Worm (Caenorhabditis elegans) whole organism, L4 larva: ENCODE data around the gene K02A6.4.

ENCODE experiments used
- F37D6.2 ChIP-seq: sonication (generic microtip); optimal IDR thresholded peaks from 2 replicates; lab custom pipeline; 2016; ENCODE audit warnings: mild to moderate bottlenecking, missing genetic modification characterization, missing compliant biosample characterization
- F49E8.2 ChIP-seq: sonication (generic microtip); optimal IDR thresholded peaks from 2 replicates; lab custom pipeline; 2016; ENCODE audit warnings: missing compliant biosample characterization, mild to moderate bottlenecking, missing genetic modification characterization, borderline replicate concordance
- Y105C5A.15 ChIP-seq: fragments of 200-800 bp; sonication (Bioruptor generic); IDR thresholded peaks from 2 replicates; pipeline ENCODE4 v1.3.6; 2022; ENCODE audit warnings: missing genetic modification characterization, missing compliant biosample characterization
- Y48G9A.11 ChIP-seq: fragments of 200-800 bp; sonication (Bioruptor generic); IDR thresholded peaks from 2 replicates; pipeline ENCODE4 v1.3.6; 2022; ENCODE audit warnings: missing genetic modification reagents, missing genetic modification characterization, missing compliant biosample characterization
- aha-1 ChIP-seq: fragments of 150-350 bp; peaks from one replicate; lab custom pipeline; 2014; ENCODE audit warnings: missing biosample characterization, missing genetic modification characterization
- aly-2 ChIP-seq: sonication (generic microtip); optimal IDR thresholded peaks from 2 replicates; lab custom pipeline; 2018; ENCODE audit warnings: missing biosample characterization, missing genetic modification characterization
- ama-1 ChIP-seq: fragments of 150-350 bp; optimal IDR thresholded peaks from 2 replicates; lab custom pipeline; 2014; ENCODE audit warnings: inconsistent platforms, mixed read lengths
- arid-1 ChIP-seq: fragments of 200-800 bp; sonication (Bioruptor generic); conservative IDR thresholded peaks from 2 replicates; pipeline ENCODE4 v1.3.6; 2022; ENCODE audit warnings: missing genetic modification reagents, missing genetic modification characterization, missing compliant biosample characterization
- cey-2 ChIP-seq: sonication (generic microtip); optimal IDR thresholded peaks from 3 replicates; lab custom pipeline; 2017; ENCODE audit warnings: missing genetic modification characterization, mild to moderate bottlenecking, missing compliant biosample characterization, antibody characterized with exemption, borderline replicate concordance; ENCODE audit not compliant: insufficient read depth
- ctbp-1 ChIP-seq: fragments of 200-800 bp; sonication (Bioruptor generic); IDR thresholded peaks from 2 replicates; pipeline ENCODE4 v1.3.6; 2022; ENCODE audit warnings: missing genetic modification reagents, missing genetic modification characterization, missing compliant biosample characterization
- daf-12 ChIP-seq: fragments of 150-350 bp; optimal IDR thresholded peaks from 2 replicates; lab custom pipeline; 2014; ENCODE audit warnings: missing biosample characterization, missing genetic modification reagents, missing genetic modification characterization
- daf-16 ChIP-seq, 3 experiments: sonication (generic microtip); optimal IDR thresholded peaks; 2 replicates each; lab custom pipeline; 2016 to 2017; ENCODE audit warnings: missing genetic modification characterization in 3 of 3, missing genetic modification reagents in 3 of 3, mild to moderate bottlenecking in 2 of 3, missing compliant biosample characterization in 2 of 3, missing biosample characterization in 1 of 3, moderate library complexity in 1 of 3
- daf-8 ChIP-seq: fragments of 200-800 bp; sonication (Bioruptor generic); IDR thresholded peaks from 2 replicates; pipeline ENCODE4 v1.3.6; 2022; ENCODE audit warnings: missing genetic modification characterization, missing compliant biosample characterization
- dmd-6 ChIP-seq: fragments of 200-800 bp; sonication (Bioruptor generic); IDR thresholded peaks from 2 replicates; pipeline ENCODE4 v1.3.6; 2022; ENCODE audit warnings: missing genetic modification reagents, missing genetic modification characterization, missing compliant biosample characterization
- dmd-9 ChIP-seq: fragments of 200-800 bp; sonication (Bioruptor generic); IDR thresholded peaks from 2 replicates; pipeline ENCODE4 v1.3.6; 2022; ENCODE audit warnings: missing genetic modification reagents, missing genetic modification characterization, missing compliant biosample characterization
- dpl-1 ChIP-seq: fragments of 150-350 bp; optimal IDR thresholded peaks from 2 replicates; lab custom pipeline; 2014; ENCODE audit warnings: missing biosample characterization, missing genetic modification reagents, missing genetic modification characterization
- duxl-1 ChIP-seq: sonication (generic microtip); optimal IDR thresholded peaks from 2 replicates; lab custom pipeline; 2016; ENCODE audit warnings: mild to moderate bottlenecking, missing genetic modification characterization, moderate library complexity, missing compliant biosample characterization; ENCODE audit not compliant: poor library complexity
- dve-1 ChIP-seq: sonication (generic microtip); optimal IDR thresholded peaks from 2 replicates; lab custom pipeline; 2017; ENCODE audit warnings: antibody characterized with exemption, mild to moderate bottlenecking, missing genetic modification characterization, missing compliant biosample characterization; ENCODE audit not compliant: insufficient read depth
- gei-8 ChIP-seq: fragments of 200-800 bp; sonication (Bioruptor generic); optimal IDR thresholded peaks from 2 replicates; lab custom pipeline; 2018; ENCODE audit warnings: mild to moderate bottlenecking, missing genetic modification characterization, missing compliant biosample characterization
- hif-1 ChIP-seq, 2 experiments: sonication (generic microtip); optimal IDR thresholded peaks; 2 replicates each; lab custom pipeline; 2016 to 2017; ENCODE audit warnings: missing compliant biosample characterization in 2 of 2, missing genetic modification characterization in 2 of 2, missing genetic modification reagents in 2 of 2, missing genotype in 2 of 2, mild to moderate bottlenecking in 1 of 2
- hlh-11 ChIP-seq: fragments of 200-800 bp; sonication (Bioruptor generic); optimal IDR thresholded peaks from 2 replicates; lab custom pipeline; 2018; ENCODE audit warnings: mild to moderate bottlenecking, missing genetic modification characterization, missing compliant biosample characterization
- hlh-30 ChIP-seq: sonication (generic microtip); optimal IDR thresholded peaks from 2 replicates; lab custom pipeline; 2017; ENCODE audit warnings: antibody characterized with exemption, mild to moderate bottlenecking, missing genetic modification characterization, missing compliant biosample characterization; ENCODE audit not compliant: insufficient read depth
- hmg-1.1 ChIP-seq: fragments of 200-800 bp; sonication (Bioruptor generic); IDR thresholded peaks from 2 replicates; pipeline ENCODE4 v1.3.6; 2022; ENCODE audit warnings: missing genetic modification reagents, missing genetic modification characterization, missing compliant biosample characterization
- jun-1 ChIP-seq: fragments of 150-350 bp; optimal IDR thresholded peaks from 2 replicates; lab custom pipeline; 2014; ENCODE audit warnings: missing biosample characterization, missing genetic modification reagents, missing genetic modification characterization
- lin-1 ChIP-seq: fragments of 200-800 bp; sonication (Bioruptor generic); IDR thresholded peaks from 2 replicates; pipeline ENCODE4 v1.3.6; 2022; ENCODE audit warnings: missing genetic modification reagents, missing genetic modification characterization, missing compliant biosample characterization
- madf-9 ChIP-seq: fragments of 200-800 bp; sonication (Bioruptor generic); conservative IDR thresholded peaks from 2 replicates; pipeline ENCODE4 v1.3.6; 2022; ENCODE audit warnings: missing genetic modification reagents, missing genetic modification characterization, missing compliant biosample characterization
- mdt-29 ChIP-seq: fragments of 200-800 bp; sonication (Bioruptor generic); IDR thresholded peaks from 2 replicates; pipeline ENCODE4 v1.3.6; 2022; ENCODE audit warnings: missing genetic modification reagents, missing genetic modification characterization, missing compliant biosample characterization
- mep-1 ChIP-seq: fragments of 150-350 bp; sonication (generic microtip); optimal IDR thresholded peaks from 3 replicates; lab custom pipeline; 2014; ENCODE audit warnings: missing biosample characterization, missing genetic modification characterization
- mes-2 ChIP-seq: sonication (generic microtip); optimal IDR thresholded peaks from 2 replicates; lab custom pipeline; 2016; ENCODE audit warnings: missing genotype, mild to moderate bottlenecking, missing genetic modification characterization, missing compliant biosample characterization; ENCODE audit not compliant: poor library complexity, severe bottlenecking
- mxl-3 ChIP-seq: fragments of 200-800 bp; sonication (Bioruptor generic); optimal IDR thresholded peaks from 2 replicates; lab custom pipeline; 2018; ENCODE audit warnings: mild to moderate bottlenecking, missing genetic modification characterization, missing compliant biosample characterization
- nhr-28 ChIP-seq: fragments of 150-350 bp; optimal IDR thresholded peaks from 2 replicates; lab custom pipeline; 2014; ENCODE audit warnings: missing biosample characterization, missing genetic modification characterization
- nhr-41 ChIP-seq: fragments of 200-800 bp; sonication (Bioruptor generic); IDR thresholded peaks from 2 replicates; pipeline ENCODE4 v1.3.6; 2022; ENCODE audit warnings: missing genetic modification reagents, missing genetic modification characterization, missing compliant biosample characterization
- nhr-42 ChIP-seq: fragments of 200-800 bp; sonication (Bioruptor generic); IDR thresholded peaks from 2 replicates; pipeline ENCODE4 v1.3.6; 2022; ENCODE audit warnings: missing genetic modification characterization, missing compliant biosample characterization
- nhr-48 ChIP-seq: sonication (generic microtip); optimal IDR thresholded peaks from 2 replicates; lab custom pipeline; 2016; ENCODE audit warnings: mild to moderate bottlenecking, missing genetic modification characterization, missing compliant biosample characterization
- nhr-76 ChIP-seq: fragments of 150-350 bp; optimal IDR thresholded peaks from 2 replicates; lab custom pipeline; 2014; ENCODE audit warnings: missing biosample characterization, missing genetic modification characterization
- nhr-77 ChIP-seq: fragments of 150-350 bp; optimal IDR thresholded peaks from 2 replicates; lab custom pipeline; 2014; ENCODE audit warnings: missing biosample characterization, missing genetic modification characterization
- php-3 ChIP-seq: fragments of 200-800 bp; sonication (Bioruptor generic); IDR thresholded peaks from 2 replicates; pipeline ENCODE4 v1.3.6; 2022; ENCODE audit warnings: missing genetic modification reagents, missing genetic modification characterization, missing compliant biosample characterization
- pqm-1 ChIP-seq: sonication (generic microtip); optimal IDR thresholded peaks from 2 replicates; lab custom pipeline; 2017; ENCODE audit warnings: missing biosample characterization, missing genetic modification characterization
- rbr-2 ChIP-seq: sonication (generic microtip); optimal IDR thresholded peaks from 2 replicates; lab custom pipeline; 2016; ENCODE audit warnings: missing genotype, missing genetic modification characterization, missing compliant biosample characterization
- sdz-12 ChIP-seq: fragments of 200-800 bp; sonication (Bioruptor generic); optimal IDR thresholded peaks from 2 replicates; lab custom pipeline; 2018; ENCODE audit warnings: mild to moderate bottlenecking, missing genetic modification characterization, missing compliant biosample characterization
- set-16 ChIP-seq: fragments of 200-800 bp; sonication (Bioruptor generic); IDR thresholded peaks from 2 replicates; pipeline ENCODE4 v1.3.6; 2022; ENCODE audit warnings: missing genetic modification reagents, missing genetic modification characterization, missing compliant biosample characterization
- snpc-1.2 ChIP-seq: fragments of 200-800 bp; sonication (Bioruptor generic); IDR thresholded peaks from 2 replicates; pipeline ENCODE4 v1.3.6; 2022; ENCODE audit warnings: missing genetic modification reagents, missing genetic modification characterization, missing compliant biosample characterization
- tra-1 ChIP-seq: fragments of 200-800 bp; sonication (Bioruptor generic); IDR thresholded peaks from 2 replicates; pipeline ENCODE4 v1.3.6; 2022; ENCODE audit warnings: missing genetic modification reagents, missing genetic modification characterization, missing compliant biosample characterization
- unc-130 ChIP-seq: sonication (generic microtip); optimal IDR thresholded peaks from 2 replicates; lab custom pipeline; 2016; ENCODE audit warnings: missing genetic modification reagents, missing genetic modification characterization, missing compliant biosample characterization
- unc-39 ChIP-seq: sonication (generic microtip); optimal IDR thresholded peaks from 2 replicates; lab custom pipeline; 2017; ENCODE audit warnings: missing biosample characterization, missing genetic modification characterization
- unc-62 ChIP-seq, 3 experiments: fragments of 150-350 bp in 1 of 3; sonication (generic microtip); optimal IDR thresholded peaks in 2 of 3; peaks in 1 of 3; 1 replicate in 1 of 3; 2 replicates in 2 of 3; lab custom pipeline; 2014 to 2017; ENCODE audit warnings: missing biosample characterization in 3 of 3, missing genetic modification characterization in 3 of 3, missing genetic modification reagents in 3 of 3, missing genotype in 1 of 3

K02A6.4 gene

DNA sequence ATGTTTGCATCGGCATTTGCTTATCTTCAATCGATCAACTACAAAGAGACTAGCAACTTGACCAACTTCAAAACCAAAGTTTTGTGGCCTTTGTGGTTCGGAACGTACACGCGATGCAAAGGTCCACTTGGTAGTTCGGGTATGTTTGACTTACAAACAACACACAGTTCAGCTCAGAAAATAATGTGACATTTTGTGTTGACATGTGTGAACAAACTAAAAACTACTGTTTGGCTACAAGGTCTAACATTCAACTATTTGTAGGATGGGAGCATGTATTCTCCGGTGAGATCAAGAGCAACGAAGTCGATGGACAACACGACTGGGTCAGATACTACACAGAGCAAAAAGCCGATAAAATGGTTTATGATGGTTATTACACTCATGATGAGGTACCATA, 28.5 kb upstream of the K02A6.4 start:
- no peak for TF ChIP-seq unc-130
- TF ChIP-seq aha-1 (tag; lab: Kevin White, UChicago): peak; percentile 67
- TF ChIP-seq ctbp-1 (GFP tag; lab: Robert Waterston, UW): no peak
- TF ChIP-seq snpc-1.2 (GFP tag; lab: Robert Waterston, UW): no peak
- TF ChIP-seq nhr-28: peak; percentile 53
- TF ChIP-seq unc-62 (GFP tag; optimal IDR thresholded peaks at IDR 0.05 in 1 of 2; lab: Kevin White, UChicago): peak in 1 of 2 experiments; percentile 70
- TF ChIP-seq unc-62 (tag; optimal IDR thresholded peaks at IDR 0.05; lab: Kevin White, UChicago): no peak
- no peak for TF ChIP-seq jun-1
- TF ChIP-seq arid-1 (GFP tag; lab: Robert Waterston, UW): no peak
- no peak for TF ChIP-seq dpl-1 (GFP tag; lab: Kevin White, UChicago)
- TF ChIP-seq mdt-29 (GFP tag; lab: Robert Waterston, UW): no peak
- TF ChIP-seq, all 104 proteins: peak for 3

DNA sequence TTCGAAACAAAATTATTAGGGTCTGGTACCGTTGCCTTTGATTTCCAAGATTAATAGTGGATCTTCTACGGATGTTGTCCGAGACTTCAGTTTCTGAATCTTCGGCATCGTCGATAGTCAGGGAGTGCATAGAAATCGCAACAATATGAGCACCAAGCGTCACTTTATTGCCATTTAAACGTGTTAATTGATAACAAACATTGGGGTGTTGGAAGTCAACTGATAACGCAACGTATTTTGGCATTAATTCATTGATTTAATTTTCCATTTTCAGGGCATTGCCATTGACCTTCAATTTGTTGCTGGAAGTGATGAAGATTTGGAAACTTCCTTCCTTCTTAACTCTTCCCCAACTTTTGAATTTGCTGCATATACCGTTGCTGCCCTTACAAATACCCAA, 27.6 kb upstream of the K02A6.4 start, which contains the start of gene kqt-2:
Gene kqt-2, minus strand, starts transcription at position 244 of the 400 bp plus-strand sequence.
- TF ChIP-seq php-3 (GFP tag; lab: Robert Waterston, UW): peak; percentile 21; the same call in 1 of the 2 replicates
- TF ChIP-seq nhr-77 (tag; lab: Kevin White, UChicago): peak; percentile 36
- no peak for TF ChIP-seq nhr-76 (tag; lab: Kevin White, UChicago)
- no peak for TF ChIP-seq mes-2 (tag; lab: Kevin White, UChicago)
- peak; percentile 43 for TF ChIP-seq nhr-28
- TF ChIP-seq ama-1: no peak
- TF ChIP-seq dpl-1 (GFP tag; lab: Kevin White, UChicago): no peak
- TF ChIP-seq daf-16 (GFP tag; optimal IDR thresholded peaks at IDR 0.05; lab: Kevin White, UChicago): no peak
- peak; percentile 75 for TF ChIP-seq daf-16 (tag; optimal IDR thresholded peaks at IDR 0.05; lab: Kevin White, UChicago)
- peak; percentile 68 for TF ChIP-seq dve-1 (tag; lab: Kevin White, UChicago)
- no peak for TF ChIP-seq dmd-9 (GFP tag; lab: Robert Waterston, UW)
- no peak for TF ChIP-seq Y48G9A.11 (GFP tag; lab: Robert Waterston, UW)
- no peak for TF ChIP-seq duxl-1 (tag; lab: Kevin White, UChicago)
- peak; percentile 23 for TF ChIP-seq hlh-11 (tag; lab: Kevin White, UChicago)
- no peak for TF ChIP-seq mxl-3
- TF ChIP-seq pqm-1: peak; percentile 38
- no peak for TF ChIP-seq aly-2 (tag; lab: Kevin White, UChicago)
- TF ChIP-seq ctbp-1 (GFP tag; lab: Robert Waterston, UW): no peak
- TF ChIP-seq dmd-6 (GFP tag; lab: Robert Waterston, UW): peak; percentile 67

DNA sequence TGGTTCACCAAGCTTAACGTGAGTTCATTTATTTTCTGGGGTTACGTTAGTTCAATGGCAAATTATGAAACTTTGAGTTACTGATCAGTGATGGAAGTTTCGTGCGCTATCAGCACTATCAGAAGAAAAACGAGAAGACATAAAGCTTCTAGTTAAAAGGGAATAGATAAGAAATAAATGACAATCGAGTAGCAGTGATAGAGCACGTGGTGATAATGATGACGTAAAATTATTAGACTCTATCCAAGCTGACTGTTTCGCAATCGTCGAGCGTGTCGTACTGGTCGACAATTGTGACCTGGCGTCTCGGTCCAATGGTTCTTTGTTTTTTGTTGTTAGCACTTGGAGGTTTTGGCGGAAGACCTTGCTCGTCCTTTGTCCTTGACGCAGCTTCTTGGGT, 24.6 kb upstream of the K02A6.4 start:
- no peak for TF ChIP-seq daf-12
- TF ChIP-seq nhr-42 (GFP tag; lab: Robert Waterston, UW): no peak
- no peak for TF ChIP-seq F49E8.2 (tag; lab: Kevin White, UChicago)
- TF ChIP-seq aly-2 (tag; lab: Kevin White, UChicago): no peak
- TF ChIP-seq hlh-30 (tag; lab: Kevin White, UChicago): peak; percentile 24
- peak; percentile 25 for TF ChIP-seq mep-1
- no peak for TF ChIP-seq hmg-1.1
- TF ChIP-seq nhr-41 (GFP tag; lab: Robert Waterston, UW): no peak
- TF ChIP-seq tra-1 (GFP tag; lab: Robert Waterston, UW): peak; percentile 87
- no peak for TF ChIP-seq F37D6.2 (tag; lab: Kevin White, UChicago)
- no peak for TF ChIP-seq daf-8 (GFP tag; lab: Robert Waterston, UW)
- TF ChIP-seq lin-1 (GFP tag; lab: Robert Waterston, UW): peak; percentile 64; the same call in 1 of the 2 replicates
- TF ChIP-seq set-16 (GFP tag; lab: Robert Waterston, UW): no peak
- TF ChIP-seq cey-2 (tag; lab: Kevin White, UChicago): no peak
- peak; percentile 82 for TF ChIP-seq pqm-1
- peak; percentile 39 for TF ChIP-seq nhr-48 (tag; lab: Kevin White, UChicago)
- TF ChIP-seq hif-1 (tag; optimal IDR thresholded peaks at IDR 0.05; lab: Kevin White, UChicago): peak in 1 of 2 experiments; percentile 33
- TF ChIP-seq sdz-12 (GFP tag; lab: Kevin White, UChicago): no peak
- no peak for TF ChIP-seq unc-39 (tag; lab: Kevin White, UChicago)
- TF ChIP-seq nhr-28: peak; percentile 80
- no peak for TF ChIP-seq Y105C5A.15 (GFP tag; lab: Robert Waterston, UW)
- TF ChIP-seq dve-1 (tag; lab: Kevin White, UChicago): peak; percentile 92
- TF ChIP-seq gei-8 (GFP tag; lab: Kevin White, UChicago): peak; percentile 50
- TF ChIP-seq rbr-2 (tag; lab: Kevin White, UChicago): no peak
- 0 out of 2 replicates have a peak, but pooled peaks have one; percentile 19 for TF ChIP-seq madf-9 (GFP tag; lab: Robert Waterston, UW)
